Worm (Caenorhabditis elegans) whole organism, young adult: ENCODE measurements around the gene BE10.5.

Experiments
- C06A6.2 ChIP-seq: fragments of 200-800 bp; sonication (Bioruptor generic); conservative IDR thresholded peaks from 2 replicates; pipeline ENCODE4 v1.3.6; 2022; ENCODE audit warnings: missing genetic modification characterization, missing compliant biosample characterization
- F33H1.4 ChIP-seq: fragments of 200-800 bp; sonication (Bioruptor generic); IDR thresholded peaks from 2 replicates; pipeline ENCODE4 v1.3.6; 2022; ENCODE audit warnings: missing genetic modification reagents, missing genetic modification characterization, missing compliant biosample characterization
- K12H6.12 ChIP-seq: fragments of 200-800 bp; sonication (Bioruptor generic); optimal IDR thresholded peaks from 2 replicates; lab custom pipeline; 2018; ENCODE audit warnings: mild to moderate bottlenecking, missing genetic modification characterization, missing compliant biosample characterization
- Y53G8AR.9 ChIP-seq: fragments of 200-800 bp; sonication (Bioruptor generic); conservative IDR thresholded peaks from 2 replicates; pipeline ENCODE4 v1.3.6; 2022; ENCODE audit warnings: missing genetic modification reagents, missing genetic modification characterization, missing compliant biosample characterization
- Y56A3A.18 ChIP-seq: fragments of 200-800 bp; sonication (Bioruptor generic); IDR thresholded peaks from 2 replicates; pipeline ENCODE4 v1.3.6; 2022; ENCODE audit warnings: missing genetic modification reagents, missing genetic modification characterization, missing compliant biosample characterization
- ZK185.1 ChIP-seq: sonication (generic microtip); optimal IDR thresholded peaks from 2 replicates; lab custom pipeline; 2016; ENCODE audit warnings: mild to moderate bottlenecking, missing genetic modification characterization, missing compliant biosample characterization; ENCODE audit not compliant: poor library complexity, severe bottlenecking
- akir-1 ChIP-seq: fragments of 200-800 bp; sonication (Bioruptor generic); optimal IDR thresholded peaks from 2 replicates; lab custom pipeline; 2018; ENCODE audit warnings: mild to moderate bottlenecking, missing genetic modification characterization, moderate library complexity, missing compliant biosample characterization
- aptf-2 ChIP-seq: fragments of 200-800 bp; sonication (Bioruptor generic); conservative IDR thresholded peaks from 2 replicates; pipeline ENCODE4 v1.3.6; 2022; ENCODE audit warnings: missing genetic modification reagents, missing genetic modification characterization, missing compliant biosample characterization
- attf-6 ChIP-seq: fragments of 200-800 bp; sonication (Bioruptor generic); IDR thresholded peaks from 2 replicates; pipeline ENCODE4 v1.3.6; 2022; ENCODE audit warnings: missing genetic modification reagents, missing genetic modification characterization, missing compliant biosample characterization
- cebp-1 ChIP-seq, 2 experiments: fragments of 200-800 bp in 1 of 2; sonication (Bioruptor generic) in 1 of 2; sonication (generic microtip) in 1 of 2; IDR thresholded peaks in 1 of 2; optimal IDR thresholded peaks in 1 of 2; 2 replicates each; pipeline versions ENCODE4 v1.3.6 to Lab custom; 2017 to 2022; ENCODE audit warnings: missing compliant biosample characterization in 2 of 2, missing genetic modification characterization in 2 of 2, mild to moderate bottlenecking in 1 of 2, missing genetic modification reagents in 1 of 2, moderate library complexity in 1 of 2
- ceh-100 ChIP-seq: fragments of 200-800 bp; sonication (Bioruptor generic); IDR thresholded peaks from 2 replicates; pipeline ENCODE4 v1.3.6; 2022; ENCODE audit warnings: missing genetic modification reagents, missing genetic modification characterization, missing compliant biosample characterization
- ceh-27 ChIP-seq: fragments of 200-800 bp; sonication (Bioruptor generic); optimal IDR thresholded peaks from 2 replicates; lab custom pipeline; 2018; ENCODE audit warnings: mild to moderate bottlenecking, missing genetic modification characterization, moderate library complexity, missing compliant biosample characterization
- ceh-58 ChIP-seq: fragments of 200-800 bp; sonication (Bioruptor generic); IDR thresholded peaks from 2 replicates; pipeline ENCODE4 v1.3.6; 2022; ENCODE audit warnings: missing genetic modification characterization, missing compliant biosample characterization
- ceh-91 ChIP-seq: fragments of 200-800 bp; sonication (Bioruptor generic); IDR thresholded peaks from 2 replicates; pipeline ENCODE4 v1.3.6; 2022; ENCODE audit warnings: missing genetic modification reagents, missing genetic modification characterization, missing compliant biosample characterization
- chd-7 ChIP-seq: sonication (generic microtip); optimal IDR thresholded peaks from 2 replicates; lab custom pipeline; 2016; ENCODE audit warnings: mild to moderate bottlenecking, missing genetic modification characterization, moderate library complexity, missing compliant biosample characterization
- die-1 ChIP-seq: sonication (generic microtip); optimal IDR thresholded peaks from 2 replicates; lab custom pipeline; 2016; ENCODE audit warnings: missing genotype, mild to moderate bottlenecking, missing genetic modification characterization, missing compliant biosample characterization
- dox-1 ChIP-seq: fragments of 200-800 bp; sonication (Bioruptor generic); IDR thresholded peaks from 2 replicates; pipeline ENCODE4 v1.3.6; 2022; ENCODE audit warnings: missing genetic modification reagents, missing genetic modification characterization, missing compliant biosample characterization
- dpff-1 ChIP-seq: sonication (generic microtip); optimal IDR thresholded peaks from 2 replicates; lab custom pipeline; 2017; ENCODE audit warnings: mild to moderate bottlenecking, missing genetic modification characterization, missing compliant biosample characterization
- dpl-1 ChIP-seq: fragments of 150-350 bp; optimal IDR thresholded peaks from 2 replicates; lab custom pipeline; 2014; ENCODE audit warnings: missing biosample characterization, missing genetic modification reagents, missing genetic modification characterization
- hlh-12 ChIP-seq: sonication (generic microtip); optimal IDR thresholded peaks from 2 replicates; lab custom pipeline; 2016; ENCODE audit warnings: missing genetic modification characterization, missing compliant biosample characterization
- hmg-1.2 ChIP-seq: fragments of 200-800 bp; sonication (Bioruptor generic); IDR thresholded peaks from 2 replicates; pipeline ENCODE4 v1.3.6; 2022; ENCODE audit warnings: missing genetic modification reagents, missing genetic modification characterization, missing compliant biosample characterization
- let-607 ChIP-seq, 2 experiments: fragments of 200-800 bp in 1 of 2; sonication (Bioruptor generic) in 1 of 2; sonication (generic microtip) in 1 of 2; optimal IDR thresholded peaks; 2 replicates each; lab custom pipeline; 2016 to 2018; ENCODE audit warnings: mild to moderate bottlenecking in 2 of 2, missing compliant biosample characterization in 2 of 2, missing genetic modification characterization in 2 of 2, moderate library complexity in 2 of 2, missing genotype in 1 of 2
- lin-26 ChIP-seq: fragments of 200-800 bp; sonication (Bioruptor generic); IDR thresholded peaks from 2 replicates; pipeline ENCODE4 v1.3.6; 2022; ENCODE audit warnings: missing genetic modification reagents, missing genetic modification characterization, missing compliant biosample characterization
- lin-40 ChIP-seq: sonication (generic microtip); optimal IDR thresholded peaks from 2 replicates; lab custom pipeline; 2016; ENCODE audit warnings: missing genetic modification characterization, mild to moderate bottlenecking, missing compliant biosample characterization, missing genotype, missing genetic modification reagents
- lir-1 ChIP-seq: fragments of 200-800 bp; sonication (Bioruptor generic); conservative IDR thresholded peaks from 2 replicates; pipeline ENCODE4 v1.3.6; 2022; ENCODE audit warnings: missing genetic modification reagents, missing genetic modification characterization, missing compliant biosample characterization
- lsl-1 ChIP-seq: fragments of 200-800 bp; sonication (Bioruptor generic); optimal IDR thresholded peaks from 2 replicates; lab custom pipeline; 2018; ENCODE audit warnings: mild to moderate bottlenecking, missing genetic modification characterization, moderate library complexity, missing compliant biosample characterization
- madf-10 ChIP-seq: sonication (generic microtip); optimal IDR thresholded peaks from 2 replicates; lab custom pipeline; 2016; ENCODE audit warnings: mild to moderate bottlenecking, missing genetic modification characterization, missing compliant biosample characterization
- madf-8 ChIP-seq: fragments of 200-800 bp; sonication (Bioruptor generic); conservative IDR thresholded peaks from 2 replicates; pipeline ENCODE4 v1.3.6; 2022; ENCODE audit warnings: missing genetic modification reagents, missing genetic modification characterization, missing compliant biosample characterization
- mxl-1 ChIP-seq: sonication (generic microtip); optimal IDR thresholded peaks from 2 replicates; lab custom pipeline; 2016; ENCODE audit warnings: missing genetic modification characterization, missing compliant biosample characterization
- nfya-1 ChIP-seq: sonication (generic microtip); optimal IDR thresholded peaks from 2 replicates; lab custom pipeline; 2017; ENCODE audit warnings: antibody characterized with exemption, missing compliant biosample characterization, missing genetic modification characterization, borderline replicate concordance; ENCODE audit not compliant: insufficient read depth
- nfyb-1 ChIP-seq: fragments of 200-800 bp; sonication (Bioruptor generic); IDR thresholded peaks from 2 replicates; pipeline ENCODE4 v1.3.6; 2022; ENCODE audit warnings: missing genetic modification reagents, missing genetic modification characterization, missing compliant biosample characterization
- nhr-120 ChIP-seq: fragments of 200-800 bp; sonication (Bioruptor generic); IDR thresholded peaks from 2 replicates; pipeline ENCODE4 v1.3.6; 2022; ENCODE audit warnings: missing genetic modification characterization, missing compliant biosample characterization
- nhr-80 ChIP-seq: sonication (generic microtip); optimal IDR thresholded peaks from 2 replicates; lab custom pipeline; 2016; ENCODE audit warnings: missing genetic modification characterization, missing compliant biosample characterization
- rcor-1 ChIP-seq: fragments of 200-800 bp; sonication (Bioruptor generic); IDR thresholded peaks from 2 replicates; pipeline ENCODE4 v1.3.6; 2022; ENCODE audit warnings: missing genetic modification reagents, missing genetic modification characterization, missing compliant biosample characterization
- rpc-1 ChIP-seq, 2 experiments: fragments of 150-350 bp in 1 of 2; sonication (generic microtip) in 1 of 2; optimal IDR thresholded peaks; 2 replicates each; lab custom pipeline; 2014 to 2018; ENCODE audit warnings: missing biosample characterization in 1 of 2, missing genetic modification characterization in 1 of 2, missing genetic modification reagents in 1 of 2, missing genotype in 1 of 2
- sdz-38 ChIP-seq: sonication (generic microtip); optimal IDR thresholded peaks from 2 replicates; lab custom pipeline; 2016; ENCODE audit warnings: missing genotype, missing genetic modification characterization, missing compliant biosample characterization
- somi-1 ChIP-seq: fragments of 200-800 bp; sonication (Bioruptor generic); optimal IDR thresholded peaks from 2 replicates; lab custom pipeline; 2018; ENCODE audit warnings: mild to moderate bottlenecking, missing genetic modification characterization, missing compliant biosample characterization
- tbp1 ChIP-seq: fragments of 200-800 bp; sonication (Bioruptor generic); optimal IDR thresholded peaks from 2 replicates; lab custom pipeline; 2018; ENCODE audit warnings: mild to moderate bottlenecking, missing genetic modification characterization, missing compliant biosample characterization
- tbx-9 ChIP-seq: sonication (generic microtip); optimal IDR thresholded peaks from 2 replicates; lab custom pipeline; 2016; ENCODE audit warnings: borderline replicate concordance, missing genetic modification characterization, inconsistent platforms, missing compliant biosample characterization
- unc-62 ChIP-seq: fragments of 150-350 bp; optimal IDR thresholded peaks from 2 replicates; lab custom pipeline; 2014; ENCODE audit warnings: missing biosample characterization, missing genetic modification reagents, missing genetic modification characterization
- ztf-18 ChIP-seq: sonication (generic microtip); optimal IDR thresholded peaks from 2 replicates; lab custom pipeline; 2016; ENCODE audit warnings: missing genotype, mild to moderate bottlenecking, missing genetic modification characterization, missing compliant biosample characterization
- ztf-26 ChIP-seq: sonication (generic microtip); optimal IDR thresholded peaks from 2 replicates; lab custom pipeline; 2017; ENCODE audit warnings: missing genetic modification characterization, missing compliant biosample characterization

The BE10.5 gene

ce11 chrIII:12847623-12848022 is 41.0 kb upstream of the BE10.5 start:
- no peak for TF ChIP-seq die-1 (tag; lab: Kevin White, UChicago)
- TF ChIP-seq mxl-1 (tag; lab: Kevin White, UChicago) = no peak
- no peak for TF ChIP-seq ZK185.1 (tag; lab: Kevin White, UChicago)
- TF ChIP-seq cebp-1 (GFP tag; IDR thresholded peaks at IDR 0.05; lab: Robert Waterston, UW) = no peak
- TF ChIP-seq cebp-1 (tag; optimal IDR thresholded peaks at IDR 0.05; lab: Kevin White, UChicago) = peak; percentile 34
- TF ChIP-seq Y53G8AR.9 (GFP tag; lab: Robert Waterston, UW) = no peak
- no peak for TF ChIP-seq aptf-2 (GFP tag; lab: Robert Waterston, UW)
- no peak for TF ChIP-seq dpl-1 (GFP tag; lab: Kevin White, UChicago)
- peak; percentile 53 for TF ChIP-seq nhr-80 (tag; lab: Kevin White, UChicago)
- TF ChIP-seq lir-1 (GFP tag; lab: Robert Waterston, UW) = no peak
- TF ChIP-seq, all 124 proteins: peak for 2

- TF ChIP-seq chd-7 (tag; lab: Kevin White, UChicago) (no peak), die-1 (tag; lab: Kevin White, UChicago) (peak; percentile 5), aptf-2 (GFP tag; lab: Robert Waterston, UW) (no peak), F33H1.4 (GFP tag; lab: Robert Waterston, UW) (no peak), akir-1 (no peak), lin-40 (tag; lab: Kevin White, UChicago) (peak; percentile 72), tbx-9 (tag; lab: Kevin White, UChicago) (no peak), dpff-1 (tag; lab: Kevin White, UChicago) (no peak), K12H6.12 (peak; percentile 34), cebp-1 (GFP tag; IDR thresholded peaks at IDR 0.05; lab: Robert Waterston, UW) (no peak), cebp-1 (tag; optimal IDR thresholded peaks at IDR 0.05; lab: Kevin White, UChicago) (peak; percentile 23), ceh-91 (no peak), somi-1 (GFP tag; lab: Kevin White, UChicago) (peak; percentile 74), unc-62 (GFP tag; lab: Kevin White, UChicago) (no peak), madf-10 (no peak), ztf-26 (tag; lab: Kevin White, UChicago) (peak; percentile 81), lin-26 (GFP tag; lab: Robert Waterston, UW) (peak; percentile 40; the same call in 1 of the 2 replicates), lsl-1 (GFP tag; lab: Kevin White, UChicago) (no peak)
These were observed 36.2 kb upstream of the BE10.5 start for ce11 chrIII:12842858-12843257.

ce11 chrIII:12841328-12841727 is 34.7 kb upstream of the BE10.5 start:
- TF ChIP-seq dpl-1 (GFP tag; lab: Kevin White, UChicago) (no peak), tbp1 (no peak), lin-26 (GFP tag; lab: Robert Waterston, UW) (no peak), nfyb-1 (no peak), rpc-1 (optimal IDR thresholded peaks at IDR 0.05; lab: Kevin White, UChicago) (no peak), rpc-1 (tag; optimal IDR thresholded peaks at IDR 0.05; lab: Kevin White, UChicago) (no peak), hmg-1.2 (GFP tag; lab: Robert Waterston, UW) (peak; percentile 27; the same call in 1 of the 2 replicates), somi-1 (GFP tag; lab: Kevin White, UChicago) (peak; percentile 51), nhr-80 (tag; lab: Kevin White, UChicago) (peak; percentile 27), chd-7 (tag; lab: Kevin White, UChicago) (no peak), hlh-12 (tag; lab: Kevin White, UChicago) (no peak), let-607 (tag; optimal IDR thresholded peaks at IDR 0.05; lab: Kevin White, UChicago) (no peak), ceh-27 (GFP tag; lab: Kevin White, UChicago) (no peak), attf-6 (GFP tag; lab: Robert Waterston, UW) (no peak), ceh-100 (no peak), lin-40 (tag; lab: Kevin White, UChicago) (peak; percentile 70), dox-1 (no peak), nfya-1 (tag; lab: Kevin White, UChicago) (no peak), ceh-58 (no peak), sdz-38 (no peak), rcor-1 (GFP tag; lab: Robert Waterston, UW) (no peak), ztf-26 (tag; lab: Kevin White, UChicago) (peak; percentile 0), ztf-18 (tag; lab: Kevin White, UChicago) (no peak), ceh-91 (no peak), cebp-1 (GFP tag; IDR thresholded peaks at IDR 0.05; lab: Robert Waterston, UW) (no peak), cebp-1 (tag; optimal IDR thresholded peaks at IDR 0.05; lab: Kevin White, UChicago) (peak; percentile 21), K12H6.12 (no peak), Y56A3A.18 (GFP tag; lab: Robert Waterston, UW) (no peak), madf-8 (no peak), C06A6.2 (no peak), nhr-120 (GFP tag; lab: Robert Waterston, UW) (no peak)
